Worm (Caenorhabditis elegans): ENCODE measurements around the gene F46F5.13.

Gene F46F5.13

ce11 chrII:840131-840530, 37.0 kb downstream of the F46F5.13 start, which contains the start of gene clc-33:
Gene clc-33, plus strand, starts transcription at chrII:840431.
- TF ChIP-seq swsn-7 (tag; optimal IDR thresholded peaks at IDR 0.05) (no peak), nhr-77 (tag; optimal IDR thresholded peaks at IDR 0.05) (no peak), ceh-63 (GFP tag; optimal IDR thresholded peaks at IDR 0.05) (no peak), unc-98 (GFP tag; IDR thresholded peaks at IDR 0.05) (no peak), nhr-20 (tag; optimal IDR thresholded peaks at IDR 0.05) (no peak), nhr-28 (tag; optimal IDR thresholded peaks at IDR 0.05) (no peak), hpl-2 (GFP tag; optimal IDR thresholded peaks at IDR 0.05) (no peak), skn-1 (tag; optimal IDR thresholded peaks at IDR 0.05) (no peak), hlh-17 (GFP tag; optimal IDR thresholded peaks at IDR 0.05; ENCODE audit: borderline replicate concordance) (no peak), nhr-85 (tag) (no peak), elt-3 (tag; optimal IDR thresholded peaks at IDR 0.05) (no peak), zag-1 (tag; optimal IDR thresholded peaks at IDR 0.05) (no peak), aly-2 (tag; optimal IDR thresholded peaks at IDR 0.05) (no peak), snpc-4 (tag; optimal IDR thresholded peaks at IDR 0.05) (no peak), pax-3 (tag; optimal IDR thresholded peaks at IDR 0.05) (no peak), ztf-11 (tag; optimal IDR thresholded peaks at IDR 0.05) (no peak), snu-23 (GFP tag; optimal IDR thresholded peaks at IDR 0.05) (no peak), lin-13 (GFP tag; optimal IDR thresholded peaks at IDR 0.05) (no peak), fkh-8 (tag; optimal IDR thresholded peaks at IDR 0.05) (no peak), ceh-88 (GFP tag; IDR thresholded peaks at IDR 0.05) (no peak)

- peak; percentile 33 for TF ChIP-seq nhr-85 (tag)
- no peak for TF ChIP-seq C16A3.4 (tag; optimal IDR thresholded peaks at IDR 0.05)
- TF ChIP-seq ceh-63 (GFP tag; optimal IDR thresholded peaks at IDR 0.05) = no peak
- no peak for TF ChIP-seq lin-14 (GFP tag; optimal IDR thresholded peaks at IDR 0.05)
These were observed 40.9 kb downstream of the F46F5.13 start, which contains the start of gene F28A10.4 for ce11 chrII:843971-844370. Gene F28A10.4, plus strand, starts transcription at chrII:844271.

ce11 chrII:845618-846017, 42.5 kb downstream of the F46F5.13 start, which contains the start of gene F28A10.7:
Gene F28A10.7, minus strand, starts transcription at chrII:845718.
- TF ChIP-seq ces-1 (GFP tag; optimal IDR thresholded peaks at IDR 0.05) (no peak), ceh-88 (GFP tag; IDR thresholded peaks at IDR 0.05) (no peak), skn-1 (tag; optimal IDR thresholded peaks at IDR 0.05) (no peak), elt-2 (tag; optimal IDR thresholded peaks at IDR 0.05) (no peak), dpl-1 (GFP tag; optimal IDR thresholded peaks at IDR 0.05) (no peak), nhr-71 (tag; optimal IDR thresholded peaks at IDR 0.05) (no peak), mab-9 (GFP tag; IDR thresholded peaks at IDR 0.05) (no peak), nhr-76 (tag; optimal IDR thresholded peaks at IDR 0.05) (no peak), jun-1 (tag; optimal IDR thresholded peaks at IDR 0.05) (no peak), zip-4 (GFP tag; optimal IDR thresholded peaks at IDR 0.05) (no peak), efl-3 (GFP tag; optimal IDR thresholded peaks at IDR 0.05) (no peak), nhr-237 (tag; optimal IDR thresholded peaks at IDR 0.05) (no peak), ztf-11 (tag; optimal IDR thresholded peaks at IDR 0.05) (no peak), pag-3 (tag; optimal IDR thresholded peaks at IDR 0.05; ENCODE audit: borderline replicate concordance, insufficient read depth) (no peak), ztf-4 (tag; optimal IDR thresholded peaks at IDR 0.05) (no peak), dsc-1 (tag; optimal IDR thresholded peaks at IDR 0.05) (no peak), C34B4.2 (tag; optimal IDR thresholded peaks at IDR 0.05) (no peak)

ce11 chrII:848519-848918, 45.4 kb downstream of the F46F5.13 start, which contains the start of the genes acdh-9 and F28A10.13:
Gene acdh-9, minus strand, starts transcription at chrII:848603.
Gene F28A10.13, plus strand, starts transcription at chrII:848812.
- TF ChIP-seq snu-23 (GFP tag; optimal IDR thresholded peaks at IDR 0.05) = peak; percentile 82
- peak; percentile 87 for TF ChIP-seq nhr-71 (tag; optimal IDR thresholded peaks at IDR 0.05)
- peak; percentile 25 for TF ChIP-seq elt-2 (tag; optimal IDR thresholded peaks at IDR 0.05)
- no peak for TF ChIP-seq hlh-4 (tag; optimal IDR thresholded peaks at IDR 0.05)
- TF ChIP-seq ztf-11 (tag; optimal IDR thresholded peaks at IDR 0.05) = no peak
- TF ChIP-seq nhr-90 (tag; optimal IDR thresholded peaks at IDR 0.05; ENCODE audit: poor library complexity) = peak; percentile 37
- peak; percentile 52 to 59 for TF ChIP-seq efl-1 (optimal IDR thresholded peaks at IDR 0.05)
- TF ChIP-seq efl-1 (GFP tag; optimal IDR thresholded peaks at IDR 0.05 in 1 of 2) = peak in 1 of 2 experiments; percentile 40
- TF ChIP-seq unc-98 (GFP tag; IDR thresholded peaks at IDR 0.05) = no peak
- no peak for TF ChIP-seq fos-1 (tag; optimal IDR thresholded peaks at IDR 0.05)
- TF ChIP-seq egl-27 (tag; optimal IDR thresholded peaks at IDR 0.05) = no peak
- TF ChIP-seq dpl-1 (GFP tag; optimal IDR thresholded peaks at IDR 0.05) = peak; percentile 21 to 35 (median 29)
- TF ChIP-seq zip-4 (GFP tag; optimal IDR thresholded peaks at IDR 0.05) = no peak
- TF ChIP-seq ceh-90 (tag; optimal IDR thresholded peaks at IDR 0.05) = no peak
- TF ChIP-seq mdl-1 (tag; optimal IDR thresholded peaks at IDR 0.05) = peak in 1 of 2 experiments; percentile 91
- TF ChIP-seq ceh-88 (GFP tag; IDR thresholded peaks at IDR 0.05) = no peak
- no peak for TF ChIP-seq ceh-82 (tag; optimal IDR thresholded peaks at IDR 0.05)
- TF ChIP-seq nhr-85 (tag) = peak; percentile 72
- no peak for TF ChIP-seq aha-1 (tag; optimal IDR thresholded peaks at IDR 0.05)
- no peak for TF ChIP-seq fkh-10 (GFP tag; optimal IDR thresholded peaks at IDR 0.05)
- peak; percentile 84 for TF ChIP-seq lin-14 (GFP tag; optimal IDR thresholded peaks at IDR 0.05)

Data from whole organism, L1 larva.